Fruit fly (Drosophila melanogaster) whole organism, embryonic: ENCODE results near the gene CG6041.

Experiments
- Antp ChIP-seq: fragments of 200-800 bp; sonication (Bioruptor generic); optimal IDR thresholded peaks from 3 replicates; lab custom pipeline; 2016; ENCODE audit warnings: missing biosample characterization, missing genetic modification characterization
- B-H1 ChIP-seq: fragments of 200-800 bp; sonication (Bioruptor generic); IDR thresholded peaks from 3 replicates; pipeline ENCODE4 v1.3.6; 2022; ENCODE audit warnings: missing biosample characterization, missing genetic modification characterization
- CG1024 ChIP-seq: fragments of 200-800 bp; sonication (Bioruptor generic); IDR thresholded peaks from 2 replicates; pipeline ENCODE4 v1.3.6; 2022; ENCODE audit warnings: missing biosample characterization, missing genetic modification characterization
- CG10366 ChIP-seq: fragments of 200-800 bp; sonication (Bioruptor generic); IDR thresholded peaks from 2 replicates; pipeline ENCODE4 v1.3.6; 2022; ENCODE audit warnings: missing biosample characterization, missing genetic modification characterization
- CG11695 ChIP-seq: fragments of 200-800 bp; sonication (Bioruptor generic); IDR thresholded peaks from 3 replicates; pipeline ENCODE4 v1.3.6; 2022; ENCODE audit warnings: missing biosample characterization, missing genetic modification characterization
- CG14050 ChIP-seq: fragments of 200-800 bp; sonication (Bioruptor generic); IDR thresholded peaks from 3 replicates; pipeline ENCODE4 v1.3.6; 2022; ENCODE audit warnings: missing biosample characterization, missing genetic modification characterization
- CG14710 ChIP-seq: fragments of 200-800 bp; sonication (Bioruptor generic); optimal IDR thresholded peaks from 3 replicates; lab custom pipeline; 2019; ENCODE audit warnings: missing biosample characterization, mild to moderate bottlenecking, missing genetic modification characterization, moderate library complexity
- CG15601 ChIP-seq: fragments of 200-800 bp; sonication (Bioruptor generic); optimal IDR thresholded peaks from 3 replicates; lab custom pipeline; 2019; ENCODE audit warnings: missing biosample characterization, mild to moderate bottlenecking, missing genetic modification characterization, moderate library complexity
- CG16779 ChIP-seq: fragments of 200-800 bp; sonication (Bioruptor generic); IDR thresholded peaks from 2 replicates; pipeline ENCODE4 v1.3.6; 2022; ENCODE audit warnings: missing biosample characterization, missing genetic modification characterization
- CG16813 ChIP-seq: fragments of 200-800 bp; sonication (Bioruptor generic); IDR thresholded peaks from 3 replicates; pipeline ENCODE4 v1.3.6; 2022; ENCODE audit warnings: missing biosample characterization, missing genetic modification characterization; ENCODE audit not compliant: partially characterized antibody
- CG17385 ChIP-seq: fragments of 200-800 bp; sonication (Bioruptor generic); optimal IDR thresholded peaks from 3 replicates; lab custom pipeline; 2018; ENCODE audit warnings: missing biosample characterization, mild to moderate bottlenecking, missing genetic modification characterization
- CG1832 ChIP-seq: fragments of 200-800 bp; sonication (Bioruptor generic); optimal IDR thresholded peaks from 2 replicates; lab custom pipeline; 2017; ENCODE audit warnings: missing biosample characterization, mild to moderate bottlenecking, missing genetic modification characterization, inconsistent platforms
- CG30403 ChIP-seq: fragments of 200-800 bp; sonication (Bioruptor generic); optimal IDR thresholded peaks from 3 replicates; lab custom pipeline; 2016; ENCODE audit warnings: missing biosample characterization, missing genetic modification characterization
- CG3838 ChIP-seq: fragments of 200-800 bp; sonication (Bioruptor generic); optimal IDR thresholded peaks from 3 replicates; lab custom pipeline; 2016; ENCODE audit warnings: missing biosample characterization, missing genetic modification characterization
- CG4730 ChIP-seq: fragments of 200-800 bp; sonication (Bioruptor generic); IDR thresholded peaks from 2 replicates; pipeline ENCODE4 v1.3.6; 2022; ENCODE audit warnings: missing biosample characterization, missing genetic modification characterization
- CG7357 ChIP-seq: fragments of 200-800 bp; sonication (Bioruptor generic); IDR thresholded peaks from 3 replicates; pipeline ENCODE4 v1.3.6; 2022; ENCODE audit warnings: missing biosample characterization, missing genetic modification characterization
- CG7786 ChIP-seq: fragments of 200-800 bp; sonication (Bioruptor generic); optimal IDR thresholded peaks from 2 replicates; lab custom pipeline; 2016; ENCODE audit warnings: missing biosample characterization, missing genetic modification characterization
- CG7839 ChIP-seq: fragments of 200-800 bp; sonication (Bioruptor generic); optimal IDR thresholded peaks from 3 replicates; lab custom pipeline; 2018; ENCODE audit warnings: missing biosample characterization, mild to moderate bottlenecking, missing genetic modification characterization, moderate library complexity
- CG8290 ChIP-seq, 3 experiments: fragments of 200-800 bp; sonication (Bioruptor generic); optimal IDR thresholded peaks; 2 replicates each; lab custom pipeline; 2016 to 2019; ENCODE audit warnings: missing biosample characterization in 3 of 3, missing genetic modification characterization in 3 of 3, mild to moderate bottlenecking in 2 of 3, moderate library complexity in 1 of 3
- Chrac-16 ChIP-seq: fragments of 200-800 bp; sonication (Bioruptor generic); optimal IDR thresholded peaks from 3 replicates; lab custom pipeline; 2016; ENCODE audit warnings: missing biosample characterization, missing genetic modification characterization
- E2f1 ChIP-seq: fragments of 200-800 bp; sonication (Bioruptor generic); IDR thresholded peaks from 2 replicates; pipeline ENCODE4 v1.3.6; 2022; ENCODE audit warnings: missing biosample characterization, missing genetic modification characterization
- Elba2 ChIP-seq: fragments of 200-800 bp; sonication (Bioruptor generic); optimal IDR thresholded peaks from 3 replicates; lab custom pipeline; 2016; ENCODE audit warnings: missing biosample characterization, missing genetic modification characterization
- H15 ChIP-seq: fragments of 200-800 bp; sonication (Bioruptor generic); IDR thresholded peaks from 3 replicates; pipeline ENCODE4 v1.3.6; 2022; ENCODE audit warnings: missing biosample characterization, missing genetic modification characterization
- Hr3 ChIP-seq: fragments of 200-800 bp; sonication (Bioruptor generic); optimal IDR thresholded peaks from 3 replicates; lab custom pipeline; 2016; ENCODE audit warnings: missing biosample characterization, missing genetic modification characterization
- Neu2 ChIP-seq: fragments of 200-800 bp; sonication (Bioruptor generic); optimal IDR thresholded peaks from 3 replicates; lab custom pipeline; 2016; ENCODE audit warnings: missing biosample characterization, missing genetic modification characterization, borderline replicate concordance
- Ptx1 ChIP-seq: fragments of 200-800 bp; sonication (Bioruptor generic); IDR thresholded peaks from 2 replicates; pipeline ENCODE4 v1.3.6; 2022; ENCODE audit warnings: missing biosample characterization, missing genetic modification characterization
- Sin3A ChIP-seq: fragments of >200 bp; optimal IDR thresholded peaks from 2 replicates; lab custom pipeline; 2018
- Sox100B ChIP-seq: fragments of 200-800 bp; sonication (Bioruptor generic); optimal IDR thresholded peaks from 3 replicates; lab custom pipeline; 2018; ENCODE audit warnings: missing biosample characterization, mild to moderate bottlenecking, missing genetic modification characterization
- ac ChIP-seq: fragments of 200-800 bp; sonication (Bioruptor generic); optimal IDR thresholded peaks from 3 replicates; lab custom pipeline; 2017; ENCODE audit warnings: missing biosample characterization, mild to moderate bottlenecking, missing genetic modification characterization
- al ChIP-seq: fragments of 200-800 bp; sonication (Bioruptor generic); IDR thresholded peaks from 2 replicates; pipeline ENCODE4 v1.3.6; 2022; ENCODE audit warnings: missing biosample characterization, missing genetic modification characterization
- aop ChIP-seq: fragments of 200-800 bp; sonication (Bioruptor generic); IDR thresholded peaks from 2 replicates; pipeline ENCODE4 v1.3.6; 2022; ENCODE audit warnings: missing biosample characterization, missing genetic modification characterization
- bsh ChIP-seq, 2 experiments: fragments of 200-800 bp; sonication (Bioruptor generic); optimal IDR thresholded peaks; 2 replicates each; lab custom pipeline; 2017 to 2018; ENCODE audit warnings: mild to moderate bottlenecking in 2 of 2, missing biosample characterization in 2 of 2, missing genetic modification characterization in 2 of 2, moderate library complexity in 1 of 2
- cad ChIP-seq: fragments of >200 bp; optimal IDR thresholded peaks from 2 replicates; lab custom pipeline; 2017; ENCODE audit warnings: missing biosample characterization, missing genetic modification characterization
- caup ChIP-seq: fragments of 200-800 bp; sonication (Bioruptor generic); optimal IDR thresholded peaks from 3 replicates; lab custom pipeline; 2017; ENCODE audit warnings: missing biosample characterization, mild to moderate bottlenecking, missing genetic modification characterization, moderate library complexity; ENCODE audit not compliant: severe bottlenecking
- dpn ChIP-seq, 2 experiments: fragments of 200-800 bp; sonication (Bioruptor generic); optimal IDR thresholded peaks; 3 replicates each; lab custom pipeline; 2016; ENCODE audit warnings: missing biosample characterization in 2 of 2, missing genetic modification characterization in 2 of 2
- gro ChIP-seq: fragments of 200-800 bp; sonication (Bioruptor generic); optimal IDR thresholded peaks from 2 replicates; lab custom pipeline; 2016; ENCODE audit warnings: missing biosample characterization, missing genetic modification characterization
- jumu ChIP-seq: fragments of 200-800 bp; sonication (Bioruptor generic); optimal IDR thresholded peaks from 3 replicates; lab custom pipeline; 2016; ENCODE audit warnings: missing biosample characterization, missing genetic modification characterization
- kni ChIP-seq: fragments of 200-800 bp; sonication (Bioruptor generic); optimal IDR thresholded peaks from 3 replicates; lab custom pipeline; 2017; ENCODE audit warnings: mild to moderate bottlenecking, missing biosample characterization, missing genetic modification reagents, missing genetic modification characterization
- nerfin-2 ChIP-seq: fragments of 200-800 bp; sonication (Bioruptor generic); IDR thresholded peaks from 2 replicates; pipeline ENCODE4 v1.3.6; 2022; ENCODE audit warnings: missing biosample characterization, missing genetic modification characterization; ENCODE audit not compliant: partially characterized antibody
- p53 ChIP-seq: fragments of 200-800 bp; sonication (Bioruptor generic); optimal IDR thresholded peaks from 2 replicates; lab custom pipeline; 2016; ENCODE audit warnings: missing biosample characterization, missing genetic modification characterization
- pnt ChIP-seq: fragments of 200-800 bp; sonication (Bioruptor generic); optimal IDR thresholded peaks from 3 replicates; lab custom pipeline; 2016; ENCODE audit warnings: missing biosample characterization, missing genetic modification characterization
- pum ChIP-seq: fragments of 200-800 bp; sonication (Bioruptor generic); optimal IDR thresholded peaks from 2 replicates; lab custom pipeline; 2016; ENCODE audit warnings: missing biosample characterization, missing genetic modification characterization
- sd ChIP-seq: fragments of 200-800 bp; sonication (Bioruptor generic); optimal IDR thresholded peaks from 3 replicates; lab custom pipeline; 2018; ENCODE audit warnings: missing biosample characterization, mild to moderate bottlenecking, missing genetic modification characterization, moderate library complexity
- tll ChIP-seq, 2 experiments: fragments of 200-800 bp in 1 of 2; fragments of >200 bp in 1 of 2; sonication (Bioruptor generic) in 1 of 2; optimal IDR thresholded peaks; 2 replicates each; lab custom pipeline; 2017 to 2019; ENCODE audit warnings: missing biosample characterization in 2 of 2, missing genetic modification characterization in 2 of 2, mild to moderate bottlenecking in 1 of 2, moderate library complexity in 1 of 2
- ttk ChIP-seq: fragments of 200-800 bp; sonication (Bioruptor generic); IDR thresholded peaks from 2 replicates; pipeline ENCODE4 v2.1.2; 2022; ENCODE audit warnings: missing biosample characterization, missing genetic modification characterization
- tup ChIP-seq: fragments of 200-800 bp; sonication (Bioruptor generic); optimal IDR thresholded peaks from 2 replicates; lab custom pipeline; 2016; ENCODE audit warnings: missing biosample characterization, mild to moderate bottlenecking, missing genetic modification characterization, moderate library complexity

CG6041 gene

DNA sequence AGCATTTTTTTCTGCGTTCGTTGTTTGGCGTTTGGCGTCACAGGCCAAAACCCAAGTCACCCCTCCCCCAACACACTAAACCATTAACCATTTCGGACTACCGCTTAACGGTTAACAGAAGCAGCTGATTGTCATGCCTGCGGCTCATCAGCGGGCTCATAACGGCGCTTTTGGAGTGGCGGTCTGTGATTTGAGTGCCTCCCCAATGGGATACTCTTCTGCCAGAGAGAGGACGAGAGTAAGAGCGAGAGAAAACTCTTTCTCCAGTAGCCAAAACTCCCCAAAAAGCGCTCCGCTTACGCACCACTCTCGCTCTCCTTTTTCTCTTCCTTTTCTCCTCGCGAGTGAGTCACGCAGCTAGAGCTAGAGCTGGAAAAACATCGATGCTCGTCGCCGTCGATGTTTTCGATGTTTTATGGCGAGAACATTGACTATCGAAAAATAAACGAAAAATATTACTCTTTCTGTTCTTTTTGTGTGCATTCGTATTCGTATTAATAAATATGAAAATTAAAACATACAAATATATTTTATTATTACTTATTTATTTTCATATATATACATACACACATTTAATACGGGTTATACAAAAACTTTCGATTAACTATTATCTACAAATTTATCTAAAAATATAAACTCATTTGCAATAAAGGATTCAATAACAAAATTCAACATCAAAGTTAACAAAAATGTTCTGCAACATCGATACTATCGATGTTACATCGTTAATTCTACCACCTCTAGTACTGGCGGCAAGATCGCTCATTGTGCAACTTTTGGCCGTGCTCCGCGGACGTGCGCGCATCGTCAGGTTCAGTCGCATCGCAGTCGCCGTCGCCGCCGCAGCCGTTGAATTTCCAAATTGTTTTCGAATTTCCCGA is 17.8 kb downstream of the CG6041 start, which contains the start of gene Grip (continued):
- no peak for TF ChIP-seq CG1024 (GFP tag; lab: Robert Waterston, UW)
- peak; percentile 33; the same call in 1 of the 2 replicates for TF ChIP-seq Ptx1 (GFP tag; lab: Robert Waterston, UW)
- TF ChIP-seq CG10366 (GFP tag; lab: Robert Waterston, UW): no peak; the same call in 1 of the 2 replicates
- TF ChIP-seq tup (GFP tag; lab: Kevin White, UChicago): no peak
- 0 out of 3 replicates have a peak, but pooled peaks have one; percentile 20 for TF ChIP-seq CG7357 (GFP tag; lab: Robert Waterston, UW)
- TF ChIP-seq CG16813 (GFP tag; lab: Robert Waterston, UW): peak; percentile 67
- TF ChIP-seq Sox100B (GFP tag; lab: Kevin White, UChicago): peak; percentile 48
- TF ChIP-seq gro (GFP tag; lab: Kevin White, UChicago): no peak
- no peak for TF ChIP-seq kni (GFP tag; lab: Kevin White, UChicago)
- no peak for TF ChIP-seq CG16779 (GFP tag; lab: Robert Waterston, UW)
- peak; percentile 64 for TF ChIP-seq CG8290 (GFP tag; optimal IDR thresholded peaks at IDR 0.05; lab: Kevin White, UChicago)
- TF ChIP-seq CG8290 (tag; optimal IDR thresholded peaks at IDR 0.05; lab: Kevin White, UChicago): peak in 1 of 2 experiments; percentile 30
- TF ChIP-seq CG1832 (GFP tag; lab: Kevin White, UChicago): no peak
- TF ChIP-seq jumu: no peak
- TF ChIP-seq CG4730 (GFP tag; lab: Robert Waterston, UW): no peak
- TF ChIP-seq Elba2 (GFP tag; lab: Kevin White, UChicago): no peak

DNA sequence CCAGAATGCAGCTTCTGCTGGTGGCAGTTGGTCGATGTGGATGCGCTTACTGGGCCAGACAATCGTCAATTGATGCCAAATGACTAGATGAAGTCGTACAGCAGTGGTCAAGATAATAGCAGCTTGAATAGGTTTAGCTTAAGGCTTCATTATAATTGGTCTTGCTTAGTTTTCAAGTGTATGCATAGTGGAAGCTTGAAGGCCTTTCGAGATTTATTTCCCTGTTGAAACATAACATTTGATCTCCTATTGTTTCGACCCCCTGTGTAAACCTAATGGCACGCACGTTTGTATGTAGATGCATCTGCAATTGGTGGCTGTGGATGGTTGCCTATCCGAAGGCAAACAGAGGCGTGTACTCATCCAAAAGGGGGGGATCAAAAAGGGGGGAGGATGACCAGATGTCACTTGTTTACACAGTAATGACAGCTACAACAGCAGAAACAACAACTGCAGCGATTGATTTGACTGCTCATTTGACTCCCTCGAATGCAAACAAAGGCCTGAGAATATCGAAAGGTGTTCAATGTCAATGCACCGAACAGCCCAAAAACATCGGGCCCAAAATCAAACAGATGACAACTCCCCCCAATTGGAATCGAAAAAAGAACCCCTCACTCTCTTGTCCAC is 20.2 kb downstream of the CG6041 start:
- TF ChIP-seq Antp (GFP tag; lab: Kevin White, UChicago) (peak; percentile 38), B-H1 (GFP tag; lab: Robert Waterston, UW) (no peak), CG3838 (GFP tag; lab: Kevin White, UChicago) (no peak), pum (GFP tag; lab: Kevin White, UChicago) (peak; percentile 30), pnt (GFP tag; lab: Kevin White, UChicago) (peak; percentile 21), Hr3 (no peak), CG7839 (tag; lab: Kevin White, UChicago) (peak; percentile 41), p53 (no peak), Neu2 (GFP tag; lab: Kevin White, UChicago) (no peak), CG11695 (peak; percentile 43; the same call in 1 of the 3 replicates), cad (GFP tag; lab: Kevin White, UChicago) (no peak), H15 (GFP tag; lab: Robert Waterston, UW) (peak; percentile 15; the same call in 1 of the 3 replicates), tll (GFP tag; optimal IDR thresholded peaks at IDR 0.05; lab: Kevin White, UChicago) (no peak), E2f1 (0 out of 2 replicates have a peak, but pooled peaks have one; percentile 26), CG14050 (GFP tag; lab: Robert Waterston, UW) (peak; percentile 14; the same call in 1 of the 3 replicates), CG17385 (peak; percentile 6), Sin3A (no peak), al (GFP tag; lab: Robert Waterston, UW) (no peak), sd (tag; lab: Kevin White, UChicago) (no peak), CG1832 (GFP tag; lab: Kevin White, UChicago) (no peak), CG30403 (GFP tag; lab: Kevin White, UChicago) (peak; percentile 20), ac (GFP tag; lab: Kevin White, UChicago) (no peak), nerfin-2 (GFP tag; lab: Robert Waterston, UW) (no peak), Chrac-16 (GFP tag; lab: Kevin White, UChicago) (no peak), bsh (GFP tag; optimal IDR thresholded peaks at IDR 0.05; lab: Kevin White, UChicago) (peak; percentile 64 to 65), CG7786 (GFP tag; lab: Kevin White, UChicago) (peak; percentile 4), dpn (GFP tag; optimal IDR thresholded peaks at IDR 0.05; lab: Kevin White, UChicago) (peak in 1 of 2 experiments; percentile 39), CG15601 (no peak), caup (no peak), CG14710 (tag; lab: Kevin White, UChicago) (peak; percentile 18), ttk (GFP tag; lab: Robert Waterston, UW) (peak; percentile 43; the same call in 1 of the 2 replicates), aop (GFP tag; lab: Robert Waterston, UW) (no peak)
